Worm (Caenorhabditis elegans) whole organism, early embryonic: ENCODE data around the gene cec-5.

Experiments
- aly-1 ChIP-seq: sonication (generic microtip); optimal IDR thresholded peaks from 2 replicates; lab custom pipeline; 2016; ENCODE audit warnings: missing genetic modification characterization, missing compliant biosample characterization
- ama-1 ChIP-seq: fragments of 150-350 bp; optimal IDR thresholded peaks from 2 replicates; lab custom pipeline; 2014
- flt-1 ChIP-seq: fragments of 200-800 bp; sonication (Bioruptor generic); IDR thresholded peaks from 2 replicates; pipeline ENCODE4 v1.3.6; 2022; ENCODE audit warnings: missing genetic modification characterization, missing compliant biosample characterization
- hmg-4 ChIP-seq: fragments of 200-800 bp; sonication (Bioruptor generic); optimal IDR thresholded peaks from 2 replicates; lab custom pipeline; 2018; ENCODE audit warnings: mild to moderate bottlenecking, missing genetic modification characterization, missing compliant biosample characterization
- tbx-37 ChIP-seq: fragments of 200-800 bp; sonication (Bioruptor generic); conservative IDR thresholded peaks from 2 replicates; pipeline ENCODE4 v1.3.6; 2022; ENCODE audit warnings: missing genetic modification reagents, missing genetic modification characterization, missing compliant biosample characterization

DNA sequence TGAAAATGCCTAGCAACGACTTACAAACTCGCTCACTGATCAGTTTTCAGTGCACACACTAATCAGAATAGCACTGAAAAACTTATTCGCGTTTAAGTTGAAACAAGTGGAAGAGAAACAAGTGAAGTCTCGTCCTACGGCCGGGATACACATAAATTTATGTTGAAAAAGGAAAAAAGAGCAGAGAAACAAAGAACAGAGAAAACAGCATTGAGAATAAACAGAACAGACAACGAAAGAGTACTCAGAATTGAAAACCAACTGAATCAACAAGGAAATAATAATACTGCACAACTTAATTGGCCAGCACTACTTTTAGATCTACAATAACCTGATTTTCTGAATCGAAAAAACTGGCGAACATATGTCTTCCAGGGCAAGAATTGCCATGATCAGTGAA is 25.6 kb downstream of the cec-5 start, which contains the start of gene F49E8.6:
- TF ChIP-seq hmg-4 (GFP tag; lab: Kevin White, UChicago) (no peak), aly-1 (tag; lab: Kevin White, UChicago) (no peak), tbx-37 (GFP tag; lab: Robert Waterston, UW) (no peak), ama-1 (lab: Kevin White, UChicago) (no peak), flt-1 (no peak)
